Worm (Caenorhabditis elegans): ENCODE data around the gene dylt-3.

- TF ChIP-seq unc-62 (GFP tag; optimal IDR thresholded peaks at IDR 0.05) (no peak), drap-1 (GFP tag; optimal IDR thresholded peaks at IDR 0.05) (no peak), unc-39 (tag; optimal IDR thresholded peaks at IDR 0.05) (no peak), ham-2 (GFP tag; optimal IDR thresholded peaks at IDR 0.05) (no peak), flh-1 (GFP tag; optimal IDR thresholded peaks at IDR 0.05) (no peak), snpc-4 (tag; optimal IDR thresholded peaks at IDR 0.05) (no peak), sptf-1 (tag; optimal IDR thresholded peaks at IDR 0.05) (no peak), nhr-2 (tag; optimal IDR thresholded peaks at IDR 0.05) (no peak), zip-8 (tag; optimal IDR thresholded peaks at IDR 0.05) (no peak), ztf-11 (tag; optimal IDR thresholded peaks at IDR 0.05) (no peak), nhr-28 (tag; optimal IDR thresholded peaks at IDR 0.05) (no peak)
These were observed 34.9 kb downstream of the dylt-3 start, which contains the start of gene M110.3 for ce11 chrII:8216433-8216832.

Data from whole organism, mixed stage, embryonic.